Worm (Caenorhabditis elegans) whole organism, mixed stage, embryonic: ENCODE results near the gene lgg-3.

Source experiments
- M03D4.4 ChIP-seq: sonication (generic microtip); optimal IDR thresholded peaks from 2 replicates; lab custom pipeline; 2017; ENCODE audit warnings: mild to moderate bottlenecking, missing genetic modification characterization, missing compliant biosample characterization
- bed-3 ChIP-seq: fragments of 200-800 bp; sonication (Bioruptor generic); optimal IDR thresholded peaks from 3 replicates; lab custom pipeline; 2018; ENCODE audit warnings: mild to moderate bottlenecking, missing genetic modification characterization, moderate library complexity, missing compliant biosample characterization
- blmp-1 ChIP-seq: fragments of 150-350 bp; optimal IDR thresholded peaks from 2 replicates; lab custom pipeline; 2014; ENCODE audit warnings: missing biosample characterization, missing genetic modification characterization
- ceh-39 ChIP-seq: fragments of 150-350 bp; optimal IDR thresholded peaks from 2 replicates; lab custom pipeline; 2014; ENCODE audit warnings: missing biosample characterization, missing genetic modification characterization
- ceh-43 ChIP-seq: fragments of 200-800 bp; sonication (Bioruptor generic); optimal IDR thresholded peaks from 2 replicates; lab custom pipeline; 2018; ENCODE audit warnings: mild to moderate bottlenecking, missing genetic modification characterization, moderate library complexity, missing compliant biosample characterization
- ceh-83 ChIP-seq: fragments of 200-800 bp; sonication (Bioruptor generic); optimal IDR thresholded peaks from 2 replicates; lab custom pipeline; 2018; ENCODE audit warnings: mild to moderate bottlenecking, missing genetic modification characterization, missing compliant biosample characterization
- ces-1 ChIP-seq: fragments of 150-350 bp; optimal IDR thresholded peaks from 2 replicates; lab custom pipeline; 2014; ENCODE audit warnings: missing biosample characterization, missing genetic modification reagents, missing genetic modification characterization
- cnd-1 ChIP-seq: fragments of 200-800 bp; sonication (Bioruptor generic); optimal IDR thresholded peaks from 2 replicates; lab custom pipeline; 2018; ENCODE audit warnings: mild to moderate bottlenecking, missing genetic modification characterization, missing compliant biosample characterization
- drap-1 ChIP-seq: fragments of 200-800 bp; sonication (Bioruptor generic); optimal IDR thresholded peaks from 3 replicates; lab custom pipeline; 2018; ENCODE audit warnings: mild to moderate bottlenecking, missing genetic modification characterization, missing compliant biosample characterization
- elt-1 ChIP-seq: sonication (generic microtip); optimal IDR thresholded peaks from 2 replicates; lab custom pipeline; 2017; ENCODE audit warnings: missing genetic modification characterization, mild to moderate bottlenecking, missing compliant biosample characterization, antibody characterized with exemption, moderate library complexity, borderline replicate concordance; ENCODE audit not compliant: insufficient read depth
- elt-3 ChIP-seq: fragments of 150-350 bp; optimal IDR thresholded peaks from 2 replicates; lab custom pipeline; 2014; ENCODE audit warnings: missing biosample characterization, missing genetic modification characterization
- flh-1 ChIP-seq: fragments of 200-800 bp; sonication (Bioruptor generic); optimal IDR thresholded peaks from 2 replicates; lab custom pipeline; 2018; ENCODE audit warnings: mild to moderate bottlenecking, missing genetic modification characterization, moderate library complexity, missing compliant biosample characterization
- ham-2 ChIP-seq: fragments of 200-800 bp; sonication (Bioruptor generic); optimal IDR thresholded peaks from 2 replicates; lab custom pipeline; 2018; ENCODE audit warnings: mild to moderate bottlenecking, missing genetic modification characterization, missing compliant biosample characterization
- hlh-1 ChIP-seq: fragments of 150-350 bp; optimal IDR thresholded peaks from 2 replicates; lab custom pipeline; 2014; ENCODE audit warnings: missing biosample characterization, missing genetic modification reagents, missing genetic modification characterization
- lin-13 ChIP-seq: fragments of 150-350 bp; optimal IDR thresholded peaks from 2 replicates; lab custom pipeline; 2014; ENCODE audit warnings: missing biosample characterization, missing genetic modification characterization
- lin-32 ChIP-seq: fragments of 200-800 bp; sonication (Bioruptor generic); optimal IDR thresholded peaks from 2 replicates; lab custom pipeline; 2018; ENCODE audit warnings: mild to moderate bottlenecking, missing genetic modification characterization, missing compliant biosample characterization
- lsy-2 ChIP-seq: fragments of 150-350 bp; optimal IDR thresholded peaks from 2 replicates; lab custom pipeline; 2014; ENCODE audit warnings: missing biosample characterization, missing genetic modification characterization
- mab-5 ChIP-seq: fragments of 150-350 bp; optimal IDR thresholded peaks from 2 replicates; lab custom pipeline; 2014; ENCODE audit warnings: missing biosample characterization, missing genetic modification characterization
- mep-1 ChIP-seq: fragments of 150-350 bp; optimal IDR thresholded peaks from 2 replicates; lab custom pipeline; 2017; ENCODE audit warnings: missing biosample characterization, missing genetic modification reagents, missing genetic modification characterization, inconsistent platforms
- mls-2 ChIP-seq: sonication (generic microtip); optimal IDR thresholded peaks from 2 replicates; lab custom pipeline; 2016; ENCODE audit warnings: mild to moderate bottlenecking, missing genetic modification characterization, moderate library complexity, missing compliant biosample characterization
- nhr-12 ChIP-seq: fragments of 150-350 bp; optimal IDR thresholded peaks from 2 replicates; lab custom pipeline; 2014; ENCODE audit warnings: missing biosample characterization, missing genetic modification characterization
- nhr-237 ChIP-seq: fragments of 150-350 bp; optimal IDR thresholded peaks from 2 replicates; lab custom pipeline; 2014; ENCODE audit warnings: missing biosample characterization, missing genetic modification characterization
- nhr-28 ChIP-seq: fragments of 150-350 bp; optimal IDR thresholded peaks from 2 replicates; lab custom pipeline; 2014; ENCODE audit warnings: missing biosample characterization, missing genetic modification characterization
- nhr-76 ChIP-seq: sonication (generic microtip); optimal IDR thresholded peaks from 2 replicates; lab custom pipeline; 2017; ENCODE audit warnings: missing biosample characterization, missing genetic modification characterization
- pha-4 ChIP-seq: fragments of 150-350 bp; optimal IDR thresholded peaks from 2 replicates; lab custom pipeline; 2018; ENCODE audit warnings: missing biosample characterization, missing genetic modification reagents, missing genetic modification characterization
- sem-2 ChIP-seq: fragments of 200-800 bp; sonication (Bioruptor generic); optimal IDR thresholded peaks from 2 replicates; lab custom pipeline; 2018; ENCODE audit warnings: mild to moderate bottlenecking, missing genetic modification characterization, missing compliant biosample characterization
- snpc-4 ChIP-seq: fragments of 150-350 bp; optimal IDR thresholded peaks from 2 replicates; lab custom pipeline; 2014; ENCODE audit warnings: missing biosample characterization, missing genetic modification characterization
- sptf-1 ChIP-seq: sonication (generic microtip); optimal IDR thresholded peaks from 2 replicates; lab custom pipeline; 2017; ENCODE audit warnings: mild to moderate bottlenecking, missing genetic modification characterization, moderate library complexity, missing compliant biosample characterization
- unc-120 ChIP-seq: sonication (generic microtip); optimal IDR thresholded peaks from 2 replicates; lab custom pipeline; 2017; ENCODE audit warnings: missing genetic modification characterization, missing compliant biosample characterization; ENCODE audit not compliant: poor library complexity, severe bottlenecking
- unc-39 ChIP-seq: fragments of 150-350 bp; optimal IDR thresholded peaks from 2 replicates; lab custom pipeline; 2014; ENCODE audit warnings: missing biosample characterization, missing genetic modification characterization
- unc-62 ChIP-seq: fragments of 150-350 bp; optimal IDR thresholded peaks from 2 replicates; lab custom pipeline; 2014; ENCODE audit warnings: missing biosample characterization, missing genetic modification reagents, missing genetic modification characterization
- zip-8 ChIP-seq: fragments of 150-350 bp; optimal IDR thresholded peaks from 2 replicates; lab custom pipeline; 2014; ENCODE audit warnings: missing biosample characterization, missing genetic modification characterization
- ztf-11 ChIP-seq: fragments of 150-350 bp; optimal IDR thresholded peaks from 2 replicates; lab custom pipeline; 2014; ENCODE audit warnings: missing biosample characterization, missing genetic modification characterization

lgg-3 gene

ce11 chrIII:5709224-5709623 is 11.4 kb upstream of the lgg-3 start, which contains the start of gene hpo-28:
Gene hpo-28, minus strand, starts transcription at chrIII:5709324.
- TF ChIP-seq hlh-1 (tag; lab: Kevin White, UChicago): peak; percentile 9
- TF ChIP-seq nhr-12 (tag; lab: Kevin White, UChicago): no peak

DNA sequence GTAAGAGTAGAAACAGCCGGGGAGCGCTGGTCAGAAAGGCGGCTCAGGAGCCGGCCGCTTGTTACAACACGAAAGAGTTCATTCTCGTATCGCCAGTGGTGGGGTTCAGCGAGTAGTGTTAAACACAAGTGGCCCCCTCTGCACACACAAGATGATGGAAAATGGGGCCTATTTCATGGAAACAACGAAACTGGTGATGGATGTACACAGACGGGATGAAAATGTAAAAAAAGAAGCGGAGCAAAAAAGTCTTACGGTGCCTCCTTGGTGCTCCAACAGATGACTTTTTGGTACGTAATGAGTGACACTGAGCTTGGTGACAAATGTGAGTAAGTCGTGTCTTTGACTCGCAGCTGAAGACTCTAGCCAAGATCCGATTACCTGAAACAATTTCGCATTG is 10.2 kb upstream of the lgg-3 start:
- TF ChIP-seq nhr-237 (tag; lab: Kevin White, UChicago) (no peak), hlh-1 (tag; lab: Kevin White, UChicago) (peak; percentile 22), ces-1 (no peak), elt-1 (no peak), cnd-1 (tag; lab: Kevin White, UChicago) (no peak), lin-13 (no peak), pha-4 (no peak), nhr-28 (no peak), sem-2 (GFP tag; lab: Kevin White, UChicago) (no peak), unc-120 (tag; lab: Kevin White, UChicago) (peak; percentile 31), mep-1 (tag; lab: Kevin White, UChicago) (no peak), ceh-43 (GFP tag; lab: Kevin White, UChicago) (no peak), drap-1 (GFP tag; lab: Kevin White, UChicago) (no peak)

- TF ChIP-seq elt-1 (no peak), unc-62 (GFP tag; lab: Kevin White, UChicago) (no peak), nhr-237 (tag; lab: Kevin White, UChicago) (no peak), blmp-1 (tag; lab: Kevin White, UChicago) (no peak), drap-1 (GFP tag; lab: Kevin White, UChicago) (no peak), lsy-2 (tag; lab: Kevin White, UChicago) (no peak), unc-120 (tag; lab: Kevin White, UChicago) (no peak), mep-1 (tag; lab: Kevin White, UChicago) (no peak), snpc-4 (no peak)
These were observed 9.7 kb upstream of the lgg-3 start for ce11 chrIII:5707546-5707945.

DNA sequence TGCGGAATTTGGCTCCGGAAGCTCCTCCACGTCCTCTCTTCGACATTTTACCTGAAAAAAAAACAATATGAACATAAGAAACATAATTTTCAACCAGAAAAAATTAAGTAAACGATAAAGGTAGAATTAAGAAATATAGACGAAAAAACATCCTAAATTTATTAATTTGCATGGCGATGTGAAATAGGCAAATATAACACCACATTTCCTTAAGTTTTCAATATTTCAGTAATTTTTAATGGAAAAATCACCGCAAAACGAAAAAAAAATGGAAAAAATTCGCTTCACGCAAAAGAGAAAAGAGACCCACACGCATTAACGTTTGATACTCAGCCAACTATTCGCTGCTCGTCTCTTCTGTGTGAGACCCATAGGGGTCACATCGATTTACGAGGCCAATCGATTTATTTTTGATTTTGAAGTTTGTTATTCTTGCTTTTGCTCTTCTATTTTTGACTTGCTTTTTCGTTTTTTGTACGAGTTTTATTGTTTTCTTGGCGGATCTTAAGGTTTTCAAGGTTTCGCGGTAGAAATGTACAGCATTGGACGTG is 8.3 kb upstream of the lgg-3 start, which contains the start of gene rpl-23:
TSS of gene rpl-23 (minus strand) at position 51 of the 551 bp plus-strand sequence.
- TF ChIP-seq elt-3: peak; percentile 12
- TF ChIP-seq flh-1 (GFP tag; lab: Kevin White, UChicago): no peak
- TF ChIP-seq hlh-1 (tag; lab: Kevin White, UChicago): peak; percentile 90
- peak; percentile 66 for TF ChIP-seq unc-62 (GFP tag; lab: Kevin White, UChicago)
- peak; percentile 33 for TF ChIP-seq mls-2 (tag; lab: Kevin White, UChicago)
- TF ChIP-seq blmp-1 (tag; lab: Kevin White, UChicago): no peak
- TF ChIP-seq lsy-2 (tag; lab: Kevin White, UChicago): peak; percentile 89
- TF ChIP-seq M03D4.4 (tag; lab: Kevin White, UChicago): no peak
- TF ChIP-seq lin-32: no peak
- no peak for TF ChIP-seq ham-2 (GFP tag; lab: Kevin White, UChicago)
- peak; percentile 92 for TF ChIP-seq lin-13
- TF ChIP-seq mep-1 (tag; lab: Kevin White, UChicago): peak; percentile 98
- peak; percentile 62 for TF ChIP-seq sptf-1 (tag; lab: Kevin White, UChicago)
- TF ChIP-seq ceh-39 (tag; lab: Kevin White, UChicago): peak; percentile 97
- peak; percentile 85 for TF ChIP-seq mab-5 (tag; lab: Kevin White, UChicago)
- no peak for TF ChIP-seq sem-2 (GFP tag; lab: Kevin White, UChicago)
- TF ChIP-seq unc-39 (tag; lab: Kevin White, UChicago): no peak
- TF ChIP-seq zip-8 (tag; lab: Kevin White, UChicago): no peak
- TF ChIP-seq ces-1: peak; percentile 90
- TF ChIP-seq unc-120 (tag; lab: Kevin White, UChicago): peak; percentile 92
- TF ChIP-seq pha-4: peak; percentile 93
- TF ChIP-seq ceh-83 (GFP tag; lab: Kevin White, UChicago): no peak
- no peak for TF ChIP-seq bed-3 (GFP tag; lab: Kevin White, UChicago)
- peak; percentile 94 for TF ChIP-seq nhr-237 (tag; lab: Kevin White, UChicago)
- TF ChIP-seq ztf-11 (tag; lab: Kevin White, UChicago): peak; percentile 37
- no peak for TF ChIP-seq nhr-76
